Worm (Caenorhabditis elegans): ENCODE data around the gene dgat-2.
"Not testable (repeated sequence)": the region's sequence is repeated elsewhere in the genome, so short reads cannot be mapped to it uniquely, and the experiment has no call there.

The dgat-2 gene

DNA sequence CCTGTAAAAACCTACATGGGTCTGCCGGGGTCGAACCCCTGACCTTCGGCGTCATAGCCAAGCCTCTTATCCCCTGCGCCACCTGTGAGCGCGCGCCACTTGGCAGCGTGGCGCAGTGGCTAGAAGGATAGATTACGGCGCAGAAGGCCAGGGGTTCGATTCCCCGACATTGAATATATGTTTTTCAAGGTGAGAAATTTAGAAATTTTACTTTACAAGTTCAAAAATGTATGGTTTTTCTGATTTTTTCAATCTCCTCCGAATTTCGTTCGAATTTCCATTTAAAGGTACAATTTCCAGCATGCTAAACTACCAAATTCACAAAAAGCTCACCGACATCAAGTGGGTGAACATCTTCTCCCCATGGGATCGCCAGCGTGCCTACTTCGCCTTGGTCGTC, at the start of gene dgat-2:
Gene dgat-2, plus strand, starts transcription at position 301 of the 400 bp plus-strand sequence.
- TF ChIP-seq tra-1 (GFP tag; IDR thresholded peaks at IDR 0.05), result no peak
- TF ChIP-seq set-16 (GFP tag; IDR thresholded peaks at IDR 0.05), result peak; percentile 66
- no peak for TF ChIP-seq nhr-10 (tag; optimal IDR thresholded peaks at IDR 0.05)
- peak; percentile 19 for TF ChIP-seq aha-1 (tag)
- no peak for TF ChIP-seq Y75B8A.6 (GFP tag; IDR thresholded peaks at IDR 0.05)
- no peak for TF ChIP-seq egl-27 (tag; optimal IDR thresholded peaks at IDR 0.05)
- no peak for TF ChIP-seq zfp-3 (GFP tag; conservative IDR thresholded peaks at IDR 0.05)
- no peak for TF ChIP-seq duxl-1 (tag; optimal IDR thresholded peaks at IDR 0.05; ENCODE audit: poor library complexity)
- TF ChIP-seq spr-1 (tag; optimal IDR thresholded peaks at IDR 0.05), result no peak
- no peak for TF ChIP-seq nhr-42 (GFP tag; IDR thresholded peaks at IDR 0.05)
- TF ChIP-seq fos-1 (tag; optimal IDR thresholded peaks at IDR 0.05), result no peak
- no peak for TF ChIP-seq hmg-1.1 (GFP tag; IDR thresholded peaks at IDR 0.05)
- no peak for TF ChIP-seq hif-1 (tag; optimal IDR thresholded peaks at IDR 0.05)
- no peak for TF ChIP-seq F37D6.2 (tag; optimal IDR thresholded peaks at IDR 0.05)
- no peak for TF ChIP-seq D1046.2 (GFP tag; IDR thresholded peaks at IDR 0.05)

DNA sequence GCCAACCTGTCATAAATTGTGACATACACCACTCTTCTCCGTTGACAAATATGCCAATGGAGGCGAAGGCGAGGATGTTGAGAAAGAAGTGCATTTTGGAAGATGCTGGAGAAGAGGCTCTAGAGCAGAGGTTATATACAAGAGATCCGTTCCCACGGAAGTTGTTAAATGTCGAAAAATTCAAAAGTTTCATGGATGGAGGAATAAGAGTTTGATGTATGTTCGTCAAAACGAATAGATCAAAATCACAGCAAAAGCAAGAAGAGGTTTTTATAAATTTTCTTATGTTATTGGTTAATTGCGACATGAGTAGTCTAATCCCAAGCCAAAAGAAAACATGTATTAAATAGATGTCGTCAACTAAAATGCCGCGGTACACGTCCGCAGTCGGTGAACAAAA, 49.6 kb upstream of the dgat-2 start, which contains the start of gene Y6G8.15:
Gene Y6G8.15, minus strand, starts transcription at position 101 of the 400 bp plus-strand sequence.
- not testable (repeated sequence) for TF ChIP-seq F49E8.2 (tag; optimal IDR thresholded peaks at IDR 0.05; ENCODE audit: borderline replicate concordance); nhr-237 (tag; optimal IDR thresholded peaks at IDR 0.05); unc-62 (GFP tag; optimal IDR thresholded peaks at IDR 0.05 in 1 of 2); unc-62 (tag; optimal IDR thresholded peaks at IDR 0.05)

DNA sequence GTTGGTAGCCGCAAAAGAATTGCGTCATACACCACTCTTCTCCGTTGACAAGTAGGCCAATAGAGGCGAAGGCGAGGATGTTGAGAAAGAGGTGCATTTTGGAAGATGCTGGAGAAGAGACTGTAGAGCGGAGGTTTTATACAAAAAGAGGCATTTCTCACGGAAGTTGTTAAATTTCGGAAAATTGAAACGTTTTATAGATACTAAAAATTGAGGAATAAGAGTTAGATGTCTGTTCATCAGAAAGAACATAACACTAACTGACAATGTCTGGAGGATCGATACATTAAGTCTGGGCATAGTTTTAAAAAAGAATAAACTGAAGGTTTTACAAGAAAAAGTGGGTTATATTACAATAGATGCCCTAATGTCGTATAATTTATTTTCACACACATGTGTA, 45.9 kb upstream of the dgat-2 start, which contains the start of gene Y6G8.14:
Gene Y6G8.14, minus strand, starts transcription at position 101 of the 400 bp plus-strand sequence.
- TF ChIP-seq ZK337.2 (GFP tag; IDR thresholded peaks at IDR 0.05) (no peak), pha-4 (GFP tag; IDR thresholded peaks at IDR 0.05) (no peak), pha-4 (tag; optimal IDR thresholded peaks at IDR 0.05) (no peak), ces-1 (GFP tag; optimal IDR thresholded peaks at IDR 0.05) (no peak), nhr-237 (tag; optimal IDR thresholded peaks at IDR 0.05) (no peak), ztf-7 (tag; optimal IDR thresholded peaks at IDR 0.05) (no peak), nhr-76 (tag; optimal IDR thresholded peaks at IDR 0.05) (no peak), ZK546.5 (tag; optimal IDR thresholded peaks at IDR 0.05) (no peak)

DNA sequence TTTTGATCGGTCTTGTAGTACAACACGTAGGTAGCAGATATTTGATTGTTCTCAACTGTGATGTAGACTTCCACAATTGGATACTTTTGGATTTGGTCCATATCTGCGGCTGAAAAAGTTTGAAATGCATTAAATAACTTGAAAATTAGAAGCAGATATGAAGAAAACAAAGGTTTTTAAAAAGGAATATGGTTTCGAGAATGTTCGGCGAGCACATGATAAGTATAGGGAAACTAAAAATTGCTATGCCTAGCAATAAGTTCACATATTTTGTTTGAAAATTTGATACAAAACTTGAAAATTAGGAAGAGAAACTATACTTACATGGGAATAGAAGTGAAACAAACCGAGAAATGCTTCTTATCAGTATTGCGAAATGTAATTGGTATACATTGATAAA, 44.5 kb upstream of the dgat-2 start, which contains the start of gene Y6G8.5:
Gene Y6G8.5, minus strand, starts transcription at position 101 of the 400 bp plus-strand sequence.
- TF ChIP-seq ceh-44 (GFP tag; IDR thresholded peaks at IDR 0.05) (no peak), pqm-1 (tag; optimal IDR thresholded peaks at IDR 0.05) (peak; percentile 64)

DNA sequence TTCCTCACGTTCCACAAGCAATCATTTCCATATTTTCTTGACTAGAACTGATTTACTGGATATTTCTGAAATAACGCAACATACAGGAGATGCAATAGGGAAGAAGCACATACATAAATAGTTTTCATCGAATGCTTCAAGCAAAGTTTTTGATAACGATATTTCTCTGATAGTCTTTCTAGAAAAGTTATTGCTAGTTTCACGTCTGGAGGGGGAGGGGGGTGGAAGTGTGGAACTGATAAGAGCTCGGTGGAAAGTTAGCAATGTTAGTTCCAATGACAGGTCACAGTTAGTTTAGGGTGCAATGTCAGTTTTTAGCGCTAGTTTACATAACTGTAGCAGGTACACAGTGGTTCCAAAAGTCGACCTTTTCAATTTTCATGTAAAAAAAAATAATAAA, 43.3 kb upstream of the dgat-2 start, which contains the start of gene Y6G8.6:
Gene Y6G8.6, minus strand, starts transcription at position 98 of the 400 bp plus-strand sequence.
- TF ChIP-seq nhr-6 (tag; optimal IDR thresholded peaks at IDR 0.05) (no peak), php-3 (GFP tag; IDR thresholded peaks at IDR 0.05) (0 out of 2 replicates have a peak, but pooled peaks have one; percentile 42), nhr-28 (tag; optimal IDR thresholded peaks at IDR 0.05) (peak; percentile 53), pqm-1 (tag; optimal IDR thresholded peaks at IDR 0.05) (peak; percentile 51), F37D6.2 (tag; optimal IDR thresholded peaks at IDR 0.05) (no peak), lsy-2 (tag; optimal IDR thresholded peaks at IDR 0.05) (no peak), F44E2.7 (GFP tag; IDR thresholded peaks at IDR 0.05) (no peak)

DNA sequence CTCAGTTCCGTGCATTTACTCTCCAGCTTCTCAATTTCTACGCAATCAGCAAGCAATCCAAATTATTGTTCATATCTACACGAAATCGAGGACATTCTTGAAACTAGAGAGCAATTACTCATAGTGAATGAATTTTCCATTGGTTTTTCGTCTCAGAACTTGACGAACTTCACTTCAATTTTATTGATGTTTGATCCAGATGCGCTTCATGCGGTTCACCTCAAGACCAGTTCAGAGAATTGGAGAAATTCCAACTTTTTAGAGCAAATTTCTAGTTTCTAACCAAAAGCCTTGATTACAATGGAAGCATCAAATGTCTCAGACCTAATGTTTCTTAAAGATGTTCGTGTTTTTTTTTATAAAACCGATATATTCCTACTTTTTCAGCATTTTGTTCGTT, 39.8 kb upstream of the dgat-2 start, which contains the start of gene Y6G8.8:
Gene Y6G8.8, plus strand, starts transcription at position 301 of the 400 bp plus-strand sequence.
- TF ChIP-seq F26F4.8 (GFP tag; conservative IDR thresholded peaks at IDR 0.05), result no peak
- no peak for TF ChIP-seq dmd-9 (GFP tag; IDR thresholded peaks at IDR 0.05)
- no peak for TF ChIP-seq Y75B8A.6 (GFP tag; IDR thresholded peaks at IDR 0.05)
- no peak for TF ChIP-seq egl-27 (tag; optimal IDR thresholded peaks at IDR 0.05)
- no peak for TF ChIP-seq tag-97 (GFP tag; IDR thresholded peaks at IDR 0.05)
- no peak for TF ChIP-seq T26A8.4 (GFP tag; IDR thresholded peaks at IDR 0.05)
- no peak for TF ChIP-seq lin-15B (tag; optimal IDR thresholded peaks at IDR 0.05)
- no peak for TF ChIP-seq saeg-2 (GFP tag; IDR thresholded peaks at IDR 0.05)
- no peak for TF ChIP-seq tra-1 (GFP tag; IDR thresholded peaks at IDR 0.05)
- TF ChIP-seq lin-38 (GFP tag; IDR thresholded peaks at IDR 0.05), result no peak
- no peak for TF ChIP-seq mxl-3 (GFP tag; optimal IDR thresholded peaks at IDR 0.05)
- TF ChIP-seq gei-8 (GFP tag; optimal IDR thresholded peaks at IDR 0.05), result no peak
- TF ChIP-seq ceh-82 (tag; optimal IDR thresholded peaks at IDR 0.05), result no peak
- TF ChIP-seq daf-8 (GFP tag; IDR thresholded peaks at IDR 0.05), result no peak
- TF ChIP-seq zip-11 (GFP tag; IDR thresholded peaks at IDR 0.05), result no peak

Data from whole organism, L4 larva.